Fruit fly (Drosophila melanogaster): ENCODE data around the gene CG5916.

The CG5916 gene

DNA sequence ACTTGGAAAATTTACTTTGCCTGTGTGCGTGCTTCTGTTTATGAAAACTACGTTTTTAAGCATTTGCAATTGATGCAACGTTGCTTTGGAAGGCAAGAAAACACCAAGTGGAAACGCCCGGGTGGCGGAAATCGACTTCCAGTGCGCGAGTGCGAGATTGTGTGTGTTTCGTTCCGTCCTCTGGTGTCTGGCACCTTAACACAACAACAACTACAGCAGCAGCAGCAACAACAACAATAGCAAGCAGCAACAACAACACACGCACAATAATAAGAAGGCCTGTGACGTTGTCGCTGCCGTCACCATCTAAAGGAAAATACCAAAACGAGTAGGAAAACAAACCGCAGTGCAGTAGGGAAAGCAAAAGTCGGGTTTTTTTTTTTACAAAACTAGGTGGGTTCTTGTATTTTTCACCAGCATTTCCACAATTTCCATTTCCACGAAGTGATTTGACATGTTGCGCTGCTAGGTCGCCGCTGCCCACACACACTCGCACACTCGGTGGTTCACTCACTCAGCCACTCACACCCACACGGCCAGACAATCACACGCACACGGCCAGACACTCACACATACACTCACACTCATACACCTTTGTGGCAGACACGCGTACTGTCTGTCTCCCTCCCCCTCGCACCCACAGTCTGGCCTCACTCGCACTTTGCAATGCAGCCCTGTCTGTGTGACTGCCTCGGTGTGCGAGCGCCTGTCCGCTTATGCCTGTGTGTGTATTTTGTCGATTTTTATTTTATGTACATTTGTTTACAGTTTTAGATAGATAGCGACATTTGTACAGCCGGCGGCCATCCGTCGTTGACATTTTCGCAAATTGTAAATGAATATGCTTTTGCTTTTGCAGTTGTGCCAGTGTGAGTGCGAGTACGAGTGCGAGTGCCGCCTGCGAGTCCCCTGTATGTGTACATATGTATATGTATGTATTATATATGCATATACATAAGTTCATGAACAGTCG lies 47.3 kb upstream of the CG5916 start (continued):
- TF ChIP-seq pan (optimal IDR thresholded peaks at IDR 0.05) = no peak
- peak in 1 of 2 experiments; percentile 41 for TF ChIP-seq pan (GFP tag; optimal IDR thresholded peaks at IDR 0.05 in 1 of 2, IDR thresholded peaks at IDR 0.05 in 1 of 2)
- TF ChIP-seq CG34224 (GFP tag; IDR thresholded peaks at IDR 0.05; ENCODE audit: partially characterized antibody) = 0 out of 3 replicates have a peak, but pooled peaks have one; percentile 5
- TF ChIP-seq gt (GFP tag; IDR thresholded peaks at IDR 0.05) = no peak
- peak in 1 of 2 experiments; percentile 63 for TF ChIP-seq tll (GFP tag; optimal IDR thresholded peaks at IDR 0.05)
- TF ChIP-seq CG32767 (GFP tag; IDR thresholded peaks at IDR 0.05) = peak; percentile 78
- peak; percentile 20 for TF ChIP-seq CG2712 (tag; optimal IDR thresholded peaks at IDR 0.05)
- peak; percentile 75 for TF ChIP-seq ewg (GFP tag; optimal IDR thresholded peaks at IDR 0.05)
- 0 out of 2 replicates have a peak, but pooled peaks have one; percentile 2 for TF ChIP-seq inv (GFP tag; IDR thresholded peaks at IDR 0.05; ENCODE audit: partially characterized antibody)
- peak; percentile 92 for TF ChIP-seq Hey (tag; optimal IDR thresholded peaks at IDR 0.05)
- TF ChIP-seq stc (GFP tag; IDR thresholded peaks at IDR 0.05) = peak; percentile 16; the same call in 1 of the 2 replicates

dm6 chr3R:16105813-16106480 lies 40.9 kb upstream of the CG5916 start:
- TF ChIP-seq CG7928 (GFP tag; optimal IDR thresholded peaks at IDR 0.05) (no peak), Blimp-1 (GFP tag; optimal IDR thresholded peaks at IDR 0.05) (peak; percentile 67), nerfin-2 (GFP tag; IDR thresholded peaks at IDR 0.05; ENCODE audit: partially characterized antibody) (no peak), CG11723 (GFP tag; optimal IDR thresholded peaks at IDR 0.05) (no peak)

DNA sequence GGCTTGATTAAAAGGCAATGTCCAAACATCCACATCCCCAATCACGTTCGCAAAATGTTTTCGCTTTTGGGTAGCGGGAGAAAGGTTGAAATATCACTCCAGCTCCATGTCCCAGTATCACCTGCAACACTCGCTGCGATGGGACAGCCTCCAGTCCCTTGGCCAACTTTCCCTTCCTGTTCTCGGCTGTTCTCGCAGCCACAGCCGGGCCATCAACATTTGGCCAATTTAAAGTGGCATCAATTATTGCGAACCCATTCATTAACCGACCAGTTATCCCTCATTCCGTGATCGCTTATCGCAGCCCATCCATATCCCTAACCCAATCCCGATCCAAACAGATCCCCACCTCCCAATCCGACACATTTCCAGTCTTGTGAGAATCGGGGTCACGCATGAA lies 33.7 kb upstream of the CG5916 start:
- no peak for TF ChIP-seq CG8388 (GFP tag; optimal IDR thresholded peaks at IDR 0.05)
- TF ChIP-seq CG8478 (optimal IDR thresholded peaks at IDR 0.05) = peak; percentile 14
- TF ChIP-seq Deaf1 (tag; optimal IDR thresholded peaks at IDR 0.05) = no peak
- TF ChIP-seq CG17802 (tag; optimal IDR thresholded peaks at IDR 0.05) = no peak
- TF ChIP-seq CG17186 (GFP tag; optimal IDR thresholded peaks at IDR 0.05) = no peak

- no peak for TF ChIP-seq Bgb (GFP tag; IDR thresholded peaks at IDR 0.05; ENCODE audit: partially characterized antibody)
Observed at dm6 chr3R:16115861-16116260, 31.0 kb upstream of the CG5916 start, which contains the start of gene Sb. Gene Sb (plus strand): TSS chr3R:16116161.

DNA sequence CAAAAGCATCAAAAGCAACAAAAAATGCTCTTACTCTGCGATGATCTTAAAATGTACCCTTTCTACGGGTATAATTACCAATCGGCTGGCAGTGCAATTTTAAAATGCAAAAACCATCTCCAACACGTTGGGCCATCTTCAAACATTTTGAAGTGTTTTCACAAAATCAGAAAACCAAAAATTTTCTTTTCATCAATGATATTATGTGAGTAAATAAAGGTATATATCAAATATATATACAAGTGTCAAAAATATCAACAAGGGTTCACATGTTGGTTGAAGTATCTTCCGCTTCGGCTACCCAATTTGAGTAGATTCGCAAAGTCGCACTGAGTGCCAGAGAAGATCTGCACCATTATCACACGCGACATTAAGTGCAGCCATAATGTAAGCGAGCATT lies 29.5 kb upstream of the CG5916 start:
- no peak for TF ChIP-seq CG9876 (GFP tag; optimal IDR thresholded peaks at IDR 0.05)
- no peak for TF ChIP-seq CG11696 (GFP tag; IDR thresholded peaks at IDR 0.05)
- TF ChIP-seq CG11456 (GFP tag; IDR thresholded peaks at IDR 0.05) = no peak
- no peak for TF ChIP-seq peb (GFP tag; IDR thresholded peaks at IDR 0.05)
- no peak for TF ChIP-seq GATAe (GFP tag; conservative IDR thresholded peaks at IDR 0.05)
- no peak for TF ChIP-seq Bgb (GFP tag; IDR thresholded peaks at IDR 0.05; ENCODE audit: partially characterized antibody)
- TF ChIP-seq MBD-R2 (GFP tag; IDR thresholded peaks at IDR 0.05) = no peak
- no peak for TF ChIP-seq Dp (GFP tag; optimal IDR thresholded peaks at IDR 0.05)
- no peak for TF ChIP-seq Atf-2 (GFP tag; optimal IDR thresholded peaks at IDR 0.05)
- TF ChIP-seq Poxn (GFP tag; IDR thresholded peaks at IDR 0.05) = no peak
- no peak for TF ChIP-seq Trl (optimal IDR thresholded peaks at IDR 0.05)
- TF ChIP-seq Trl (GFP tag; optimal IDR thresholded peaks at IDR 0.05) = no peak
- no peak for TF ChIP-seq chinmo (GFP tag; IDR thresholded peaks at IDR 0.05; ENCODE audit: partially characterized antibody)
- TF ChIP-seq CG2889 (GFP tag; IDR thresholded peaks at IDR 0.05) = no peak
- TF ChIP-seq ssp (GFP tag; IDR thresholded peaks at IDR 0.05) = no peak
- no peak for TF ChIP-seq Ada2b (GFP tag; IDR thresholded peaks at IDR 0.05)
